Worm (Caenorhabditis elegans) whole organism, young adult: ENCODE results near the gene sea-2.

Experiments used
- B0019.2 ChIP-seq: fragments of 200-800 bp; sonication (Bioruptor generic); conservative IDR thresholded peaks from 2 replicates; pipeline ENCODE4 v1.3.6; 2022; ENCODE audit warnings: missing genetic modification reagents, missing genetic modification characterization, missing compliant biosample characterization
- B0261.1 ChIP-seq: sonication (generic microtip); optimal IDR thresholded peaks from 2 replicates; lab custom pipeline; 2016; ENCODE audit warnings: mild to moderate bottlenecking, missing genetic modification characterization, moderate library complexity, missing compliant biosample characterization
- B0336.3 ChIP-seq: fragments of 200-800 bp; sonication (Bioruptor generic); IDR thresholded peaks from 2 replicates; pipeline ENCODE4 v1.3.6; 2022; ENCODE audit warnings: missing genetic modification characterization, missing compliant biosample characterization
- F49E8.2 ChIP-seq: sonication (generic microtip); optimal IDR thresholded peaks from 3 replicates; lab custom pipeline; 2017; ENCODE audit warnings: missing genetic modification characterization, mild to moderate bottlenecking, missing compliant biosample characterization, antibody characterized with exemption, moderate library complexity; ENCODE audit not compliant: insufficient read depth
- F55B11.4 ChIP-seq: sonication (generic microtip); optimal IDR thresholded peaks from 2 replicates; lab custom pipeline; 2016; ENCODE audit warnings: missing compliant biosample characterization, missing genetic modification characterization, borderline replicate concordance; ENCODE audit not compliant: insufficient read depth
- F57A8.1 ChIP-seq: fragments of 200-800 bp; sonication (Bioruptor generic); optimal IDR thresholded peaks from 2 replicates; lab custom pipeline; 2018; ENCODE audit warnings: mild to moderate bottlenecking, missing genetic modification characterization, moderate library complexity, missing compliant biosample characterization
- K12H6.12 ChIP-seq: fragments of 200-800 bp; sonication (Bioruptor generic); optimal IDR thresholded peaks from 2 replicates; lab custom pipeline; 2018; ENCODE audit warnings: mild to moderate bottlenecking, missing genetic modification characterization, missing compliant biosample characterization
- T07F8.4 ChIP-seq: sonication (generic microtip); optimal IDR thresholded peaks from 2 replicates; lab custom pipeline; 2016; ENCODE audit warnings: mild to moderate bottlenecking, missing genetic modification characterization, moderate library complexity, missing compliant biosample characterization
- athp-1 ChIP-seq: sonication (generic microtip); optimal IDR thresholded peaks from 2 replicates; lab custom pipeline; 2017; ENCODE audit warnings: mild to moderate bottlenecking, missing genetic modification characterization, missing compliant biosample characterization
- attf-3 ChIP-seq: fragments of 200-800 bp; sonication (Bioruptor generic); conservative IDR thresholded peaks from 2 replicates; pipeline ENCODE4 v1.3.6; 2022; ENCODE audit warnings: missing genetic modification reagents, missing genetic modification characterization, missing compliant biosample characterization
- bed-1 ChIP-seq: fragments of 200-800 bp; sonication (Bioruptor generic); IDR thresholded peaks from 2 replicates; pipeline ENCODE4 v1.3.6; 2022; ENCODE audit warnings: missing genetic modification reagents, missing genetic modification characterization, missing compliant biosample characterization
- ceh-40 ChIP-seq: fragments of 200-800 bp; sonication (Bioruptor generic); IDR thresholded peaks from 2 replicates; pipeline ENCODE4 v1.3.6; 2022; ENCODE audit warnings: missing genetic modification characterization, missing compliant biosample characterization
- dox-1 ChIP-seq: fragments of 200-800 bp; sonication (Bioruptor generic); IDR thresholded peaks from 2 replicates; pipeline ENCODE4 v1.3.6; 2022; ENCODE audit warnings: missing genetic modification reagents, missing genetic modification characterization, missing compliant biosample characterization
- egl-18 ChIP-seq: fragments of 200-800 bp; sonication (Bioruptor generic); IDR thresholded peaks from 2 replicates; pipeline ENCODE4 v1.3.6; 2022; ENCODE audit warnings: missing genetic modification reagents, missing genetic modification characterization, missing compliant biosample characterization
- gei-17 ChIP-seq: fragments of 200-800 bp; sonication (Bioruptor generic); optimal IDR thresholded peaks from 2 replicates; lab custom pipeline; 2018; ENCODE audit warnings: mild to moderate bottlenecking, missing genetic modification characterization, missing compliant biosample characterization
- hlh-12 ChIP-seq: sonication (generic microtip); optimal IDR thresholded peaks from 2 replicates; lab custom pipeline; 2016; ENCODE audit warnings: missing genetic modification characterization, missing compliant biosample characterization
- hlh-26 ChIP-seq: fragments of 200-800 bp; sonication (Bioruptor generic); conservative IDR thresholded peaks from 2 replicates; pipeline ENCODE4 v1.3.6; 2022; ENCODE audit warnings: missing genetic modification reagents, missing genetic modification characterization, missing compliant biosample characterization
- hmg-1.2 ChIP-seq: fragments of 200-800 bp; sonication (Bioruptor generic); IDR thresholded peaks from 2 replicates; pipeline ENCODE4 v1.3.6; 2022; ENCODE audit warnings: missing genetic modification reagents, missing genetic modification characterization, missing compliant biosample characterization
- lag-1 ChIP-seq: fragments of 200-800 bp; sonication (Bioruptor generic); IDR thresholded peaks from 2 replicates; pipeline ENCODE4 v1.3.6; 2022; ENCODE audit warnings: missing genetic modification reagents, missing genetic modification characterization, missing compliant biosample characterization
- let-526 ChIP-seq: fragments of 200-800 bp; sonication (Bioruptor generic); IDR thresholded peaks from 2 replicates; pipeline ENCODE4 v1.3.6; 2022; ENCODE audit warnings: missing genetic modification reagents, missing genetic modification characterization, missing compliant biosample characterization
- lin-26 ChIP-seq: fragments of 200-800 bp; sonication (Bioruptor generic); IDR thresholded peaks from 2 replicates; pipeline ENCODE4 v1.3.6; 2022; ENCODE audit warnings: missing genetic modification reagents, missing genetic modification characterization, missing compliant biosample characterization
- lir-1 ChIP-seq: fragments of 200-800 bp; sonication (Bioruptor generic); conservative IDR thresholded peaks from 2 replicates; pipeline ENCODE4 v1.3.6; 2022; ENCODE audit warnings: missing genetic modification reagents, missing genetic modification characterization, missing compliant biosample characterization
- lsy-27 ChIP-seq: sonication (generic microtip); optimal IDR thresholded peaks from 2 replicates; lab custom pipeline; 2017; ENCODE audit warnings: missing genetic modification characterization, mild to moderate bottlenecking, missing compliant biosample characterization, antibody characterized with exemption, missing genotype, borderline replicate concordance; ENCODE audit not compliant: insufficient read depth
- mes-4 ChIP-seq: sonication (generic microtip); optimal IDR thresholded peaks from 2 replicates; lab custom pipeline; 2016; ENCODE audit warnings: missing genotype, missing genetic modification characterization, missing compliant biosample characterization
- nfya-2 ChIP-seq: fragments of 200-800 bp; sonication (Bioruptor generic); IDR thresholded peaks from 2 replicates; pipeline ENCODE4 v1.3.6; 2022; ENCODE audit warnings: missing genetic modification reagents, missing genetic modification characterization, missing compliant biosample characterization
- nfyb-1 ChIP-seq: fragments of 200-800 bp; sonication (Bioruptor generic); IDR thresholded peaks from 2 replicates; pipeline ENCODE4 v1.3.6; 2022; ENCODE audit warnings: missing genetic modification reagents, missing genetic modification characterization, missing compliant biosample characterization
- nhr-120 ChIP-seq: fragments of 200-800 bp; sonication (Bioruptor generic); IDR thresholded peaks from 2 replicates; pipeline ENCODE4 v1.3.6; 2022; ENCODE audit warnings: missing genetic modification characterization, missing compliant biosample characterization
- nhr-179 ChIP-seq: sonication (generic microtip); optimal IDR thresholded peaks from 2 replicates; lab custom pipeline; 2016; ENCODE audit warnings: mild to moderate bottlenecking, missing genetic modification characterization, missing compliant biosample characterization
- pha-4 ChIP-seq: fragments of 150-350 bp; sonication (generic microtip); optimal IDR thresholded peaks from 2 replicates; lab custom pipeline; 2014; ENCODE audit warnings: missing biosample characterization, missing genetic modification reagents, missing genetic modification characterization
- rpc-1 ChIP-seq, 2 experiments: fragments of 150-350 bp in 1 of 2; sonication (generic microtip) in 1 of 2; optimal IDR thresholded peaks; 2 replicates each; lab custom pipeline; 2014 to 2018; ENCODE audit warnings: missing biosample characterization in 1 of 2, missing genetic modification characterization in 1 of 2, missing genetic modification reagents in 1 of 2, missing genotype in 1 of 2
- sdz-38 ChIP-seq: sonication (generic microtip); optimal IDR thresholded peaks from 2 replicates; lab custom pipeline; 2016; ENCODE audit warnings: missing genotype, missing genetic modification characterization, missing compliant biosample characterization
- snpc-1.3 ChIP-seq: sonication (generic microtip); optimal IDR thresholded peaks from 2 replicates; lab custom pipeline; 2017; ENCODE audit warnings: missing genetic modification characterization, mild to moderate bottlenecking, missing compliant biosample characterization, antibody characterized with exemption, moderate library complexity, missing genotype, missing genetic modification reagents; ENCODE audit not compliant: insufficient read depth
- snpc-4 ChIP-seq, 5 experiments: fragments of 150-350 bp in 1 of 5; sonication (generic microtip) in 4 of 5; optimal IDR thresholded peaks; 2 replicates each; lab custom pipeline; 2014 to 2018; ENCODE audit warnings: missing genetic modification characterization in 5 of 5, missing biosample characterization in 3 of 5, antibody characterized with exemption in 2 of 5, mild to moderate bottlenecking in 2 of 5, missing compliant biosample characterization in 2 of 5, missing genotype in 2 of 5, moderate library complexity in 2 of 5, missing genetic modification reagents in 1 of 5
- somi-1 ChIP-seq: fragments of 200-800 bp; sonication (Bioruptor generic); optimal IDR thresholded peaks from 2 replicates; lab custom pipeline; 2018; ENCODE audit warnings: mild to moderate bottlenecking, missing genetic modification characterization, missing compliant biosample characterization
- tbx-9 ChIP-seq: sonication (generic microtip); optimal IDR thresholded peaks from 2 replicates; lab custom pipeline; 2016; ENCODE audit warnings: borderline replicate concordance, missing genetic modification characterization, inconsistent platforms, missing compliant biosample characterization
- tlf-1 ChIP-seq: fragments of 200-800 bp; sonication (Bioruptor generic); optimal IDR thresholded peaks from 2 replicates; lab custom pipeline; 2018; ENCODE audit warnings: mild to moderate bottlenecking, missing genetic modification characterization, missing compliant biosample characterization
- unc-130 ChIP-seq: sonication (generic microtip); optimal IDR thresholded peaks from 2 replicates; lab custom pipeline; 2016; ENCODE audit warnings: missing genetic modification reagents, missing genetic modification characterization, missing compliant biosample characterization
- zim-3 ChIP-seq: sonication (generic microtip); optimal IDR thresholded peaks from 2 replicates; lab custom pipeline; 2017; ENCODE audit warnings: mild to moderate bottlenecking, missing genetic modification characterization, moderate library complexity, missing compliant biosample characterization
- ztf-18 ChIP-seq: sonication (generic microtip); optimal IDR thresholded peaks from 2 replicates; lab custom pipeline; 2016; ENCODE audit warnings: missing genotype, mild to moderate bottlenecking, missing genetic modification characterization, missing compliant biosample characterization

sea-2 gene

DNA sequence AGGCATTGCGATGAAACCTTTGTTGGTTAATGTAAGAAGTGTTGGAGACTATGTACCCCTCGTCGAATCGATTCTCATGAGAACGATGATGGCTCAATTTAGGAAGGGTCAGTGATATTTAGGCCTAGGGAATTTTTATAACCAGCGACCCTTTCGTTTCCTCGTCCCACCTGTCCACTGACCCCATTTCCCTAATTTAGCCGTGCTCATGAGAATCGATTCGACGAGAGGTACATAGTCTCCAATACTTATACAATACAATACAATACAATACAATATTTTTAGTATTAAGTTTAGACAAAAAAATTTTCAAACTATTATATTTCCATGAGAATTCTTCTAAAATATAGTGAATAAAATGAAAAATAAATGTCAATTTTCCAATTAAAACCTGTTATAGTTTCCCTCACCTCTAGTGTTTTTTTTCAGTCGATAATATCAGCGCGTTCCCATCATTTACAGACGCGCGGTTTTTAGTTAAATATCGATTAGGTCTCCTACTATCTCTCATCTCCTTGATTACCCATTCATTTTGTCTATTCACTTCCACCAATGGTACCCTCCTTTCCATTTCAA, 43.5 kb upstream of the sea-2 start, which contains the start of the genes F53C3.11 and fbxb-103:
Gene F53C3.11 (minus strand): TSS at position 101 of the 576 bp plus-strand sequence.
Gene fbxb-103 (plus strand): TSS at position 526 of the 576 bp plus-strand sequence.
- TF ChIP-seq B0336.3 (GFP tag; lab: Robert Waterston, UW): no peak
- TF ChIP-seq rpc-1 (optimal IDR thresholded peaks at IDR 0.05; lab: Kevin White, UChicago): no peak
- no peak for TF ChIP-seq rpc-1 (tag; optimal IDR thresholded peaks at IDR 0.05; lab: Kevin White, UChicago)
- no peak for TF ChIP-seq athp-1 (tag; lab: Kevin White, UChicago)
- no peak for TF ChIP-seq nhr-179 (tag; lab: Kevin White, UChicago)
- no peak for TF ChIP-seq B0019.2 (GFP tag; lab: Robert Waterston, UW)
- TF ChIP-seq F55B11.4 (tag; lab: Kevin White, UChicago): no peak

DNA sequence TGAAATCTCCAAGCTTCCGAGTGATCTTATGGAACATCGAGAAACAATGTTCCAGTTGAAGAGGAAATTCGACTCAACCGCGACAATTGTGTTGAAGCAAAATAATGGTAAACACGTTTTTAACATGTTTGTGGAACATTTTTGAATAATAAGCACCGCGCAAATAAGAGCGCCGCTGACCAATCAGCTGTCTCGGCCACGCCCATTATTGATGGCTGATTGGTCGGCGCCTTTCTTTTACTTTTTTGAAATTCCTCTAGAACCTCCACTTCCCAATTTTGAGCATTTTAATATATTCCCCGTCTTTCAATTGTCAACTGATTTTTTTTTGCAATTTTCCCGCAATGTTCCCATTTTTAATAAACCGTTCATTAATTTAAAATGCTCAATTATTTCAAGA, 42.0 kb upstream of the sea-2 start:
- TF ChIP-seq nfyb-1 (GFP tag; lab: Robert Waterston, UW): 0 out of 2 replicates have a peak, but pooled peaks have one; percentile 54
- TF ChIP-seq lag-1 (GFP tag; lab: Robert Waterston, UW): no peak

DNA sequence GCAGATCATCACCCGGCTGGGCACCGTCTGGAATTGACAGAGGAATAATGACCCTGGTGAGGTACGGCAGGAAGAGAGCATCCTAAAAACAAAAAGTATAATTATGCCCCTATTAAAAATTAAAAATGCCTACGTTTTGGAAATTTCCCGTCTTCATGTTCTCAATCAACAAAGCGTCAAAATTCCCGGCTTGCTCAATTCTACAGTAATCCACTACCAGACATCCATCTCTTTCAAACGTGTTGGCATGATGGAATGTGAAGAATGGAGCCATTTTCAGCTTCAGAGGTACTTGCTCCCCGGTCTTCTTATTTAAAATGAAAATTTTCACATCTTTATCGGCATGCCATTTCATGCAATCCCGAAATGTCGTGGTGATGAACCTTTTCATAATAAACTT, 40.9 kb upstream of the sea-2 start:
- TF ChIP-seq ztf-18 (tag; lab: Kevin White, UChicago): no peak
- TF ChIP-seq mes-4 (tag; lab: Kevin White, UChicago): no peak
- TF ChIP-seq attf-3 (GFP tag; lab: Robert Waterston, UW): no peak
- no peak for TF ChIP-seq tbx-9 (tag; lab: Kevin White, UChicago)
- no peak for TF ChIP-seq unc-130 (GFP tag; lab: Kevin White, UChicago)
- no peak for TF ChIP-seq F57A8.1 (GFP tag; lab: Kevin White, UChicago)
- no peak for TF ChIP-seq T07F8.4 (tag; lab: Kevin White, UChicago)
- no peak for TF ChIP-seq hlh-26 (GFP tag; lab: Robert Waterston, UW)
- no peak for TF ChIP-seq nhr-120

DNA sequence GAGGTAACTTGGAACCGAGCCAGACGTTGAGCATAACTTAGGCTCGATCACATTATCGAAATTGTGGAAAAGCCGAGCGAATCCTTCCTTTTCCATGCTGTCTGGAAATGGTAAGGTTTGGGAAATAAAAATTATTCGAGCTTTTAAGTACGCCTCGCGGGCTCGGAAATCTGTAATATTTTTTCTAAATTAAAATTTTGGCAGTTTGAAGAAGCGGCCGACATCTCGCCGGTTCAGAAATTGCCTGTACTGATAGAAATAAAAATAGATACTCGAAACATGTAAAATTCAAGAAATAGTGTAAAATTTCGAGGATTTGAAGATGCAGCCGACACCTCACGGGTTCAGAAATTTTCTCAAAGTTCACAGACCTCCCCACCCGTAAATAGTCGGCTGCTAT, 39.4 kb upstream of the sea-2 start, which contains the start of gene bcmo-2:
Gene bcmo-2 (minus strand): TSS at position 101 of the 400 bp plus-strand sequence.
- TF ChIP-seq nfya-2 (GFP tag; lab: Robert Waterston, UW): no peak
- TF ChIP-seq snpc-4 (GFP tag; optimal IDR thresholded peaks at IDR 0.05; lab: Kevin White, UChicago): no peak
- TF ChIP-seq snpc-4 (tag; optimal IDR thresholded peaks at IDR 0.05; lab: Kevin White, UChicago): peak in 2 of 4 experiments; percentile 1 to 35

DNA sequence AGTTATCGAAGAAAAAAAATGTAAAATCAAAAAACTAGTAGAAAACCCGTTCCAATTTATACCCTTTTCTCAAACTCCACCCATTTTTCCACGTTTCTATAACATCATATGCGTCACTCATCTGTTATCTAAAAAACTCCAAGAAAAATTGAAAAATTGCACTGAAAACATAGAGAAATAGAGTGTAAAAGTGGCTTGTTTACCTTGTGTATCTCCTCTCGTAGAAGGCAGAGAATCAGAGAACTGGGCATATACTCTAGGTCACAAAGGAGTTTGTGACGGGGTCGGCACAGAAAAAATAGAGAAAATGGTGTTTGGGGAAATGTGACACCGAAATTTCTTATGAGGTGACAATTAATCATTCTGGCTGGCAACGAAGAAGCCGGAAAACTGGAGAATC, 38.9 kb upstream of the sea-2 start:
- TF ChIP-seq hlh-12 (tag; lab: Kevin White, UChicago) (no peak), ceh-40 (GFP tag; lab: Robert Waterston, UW) (no peak), pha-4 (tag; lab: Kevin White, UChicago) (peak; percentile 52), hmg-1.2 (peak; percentile 43; the same call in 1 of the 2 replicates), lsy-27 (tag; lab: Kevin White, UChicago) (no peak), let-526 (GFP tag; lab: Robert Waterston, UW) (no peak), zim-3 (tag; lab: Kevin White, UChicago) (no peak), B0261.1 (tag; lab: Kevin White, UChicago) (no peak), lin-26 (no peak), K12H6.12 (tag; lab: Kevin White, UChicago) (no peak), snpc-1.3 (tag; lab: Kevin White, UChicago) (no peak), hlh-26 (GFP tag; lab: Robert Waterston, UW) (no peak), dox-1 (GFP tag; lab: Robert Waterston, UW) (peak; percentile 45; the same call in 1 of the 2 replicates), nfyb-1 (GFP tag; lab: Robert Waterston, UW) (peak; percentile 71; the same call in 1 of the 2 replicates), tlf-1 (GFP tag; lab: Kevin White, UChicago) (no peak), sdz-38 (no peak), bed-1 (GFP tag; lab: Robert Waterston, UW) (no peak), egl-18 (no peak), B0019.2 (GFP tag; lab: Robert Waterston, UW) (no peak), F49E8.2 (tag; lab: Kevin White, UChicago) (no peak), lir-1 (no peak), gei-17 (GFP tag; lab: Kevin White, UChicago) (no peak), somi-1 (no peak)
